Worm (Caenorhabditis elegans): ENCODE results near the gene egl-23.

DNA sequence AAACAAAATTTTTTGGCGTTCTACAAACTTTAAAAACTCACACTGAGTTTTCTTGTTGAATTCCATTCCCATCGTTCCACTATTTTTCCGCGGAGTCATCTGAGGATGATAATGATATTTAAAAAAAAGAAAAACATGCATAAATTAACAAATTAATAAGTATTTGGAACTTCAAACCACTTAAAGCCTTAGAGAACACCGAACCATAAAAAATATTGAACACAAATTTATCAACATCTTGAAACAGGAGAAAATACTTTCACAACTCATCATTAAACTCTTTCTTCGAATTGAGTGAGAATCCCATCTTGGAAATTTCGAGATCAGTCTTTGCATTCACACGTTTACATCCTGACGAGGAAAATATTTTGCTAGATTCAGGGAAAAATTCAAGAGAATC lies 6.5 kb upstream of the egl-23 start, which contains the start of gene gei-18:
- TF ChIP-seq dve-1 (tag; optimal IDR thresholded peaks at IDR 0.05): no peak
- no peak for TF ChIP-seq elt-2 (tag; optimal IDR thresholded peaks at IDR 0.05)
- no peak for TF ChIP-seq pha-4 (tag; optimal IDR thresholded peaks at IDR 0.05)
- no peak for TF ChIP-seq K09A11.1 (tag; optimal IDR thresholded peaks at IDR 0.05; ENCODE audit: insufficient read depth)
- no peak for TF ChIP-seq pqm-1 (tag; optimal IDR thresholded peaks at IDR 0.05)
- TF ChIP-seq ceh-6 (GFP tag; optimal IDR thresholded peaks at IDR 0.05): no peak
- TF ChIP-seq ama-1 (optimal IDR thresholded peaks at IDR 0.05): no peak
- no peak for TF ChIP-seq lin-11 (tag; optimal IDR thresholded peaks at IDR 0.05)
- no peak for TF ChIP-seq nhr-232 (tag; optimal IDR thresholded peaks at IDR 0.05)

All from whole organism, late embryonic.